Worm (Caenorhabditis elegans) whole organism, early embryonic: ENCODE results near the gene xpo-1.

Experiments
- ama-1 ChIP-seq: fragments of 150-350 bp; optimal IDR thresholded peaks from 2 replicates; lab custom pipeline; 2014
- ceh-13 ChIP-seq: fragments of 200-800 bp; sonication (Bioruptor generic); optimal IDR thresholded peaks from 2 replicates; lab custom pipeline; 2018; ENCODE audit warnings: mild to moderate bottlenecking, missing genetic modification characterization, missing compliant biosample characterization
- hmbx-1 ChIP-seq: sonication (generic microtip); optimal IDR thresholded peaks from 2 replicates; lab custom pipeline; 2016; ENCODE audit warnings: mild to moderate bottlenecking, missing genetic modification characterization, missing compliant biosample characterization
- pes-1 ChIP-seq: fragments of 200-800 bp; sonication (Bioruptor generic); IDR thresholded peaks from 2 replicates; pipeline ENCODE4 v1.3.6; 2022; ENCODE audit warnings: missing genetic modification reagents, missing genetic modification characterization, missing compliant biosample characterization

DNA sequence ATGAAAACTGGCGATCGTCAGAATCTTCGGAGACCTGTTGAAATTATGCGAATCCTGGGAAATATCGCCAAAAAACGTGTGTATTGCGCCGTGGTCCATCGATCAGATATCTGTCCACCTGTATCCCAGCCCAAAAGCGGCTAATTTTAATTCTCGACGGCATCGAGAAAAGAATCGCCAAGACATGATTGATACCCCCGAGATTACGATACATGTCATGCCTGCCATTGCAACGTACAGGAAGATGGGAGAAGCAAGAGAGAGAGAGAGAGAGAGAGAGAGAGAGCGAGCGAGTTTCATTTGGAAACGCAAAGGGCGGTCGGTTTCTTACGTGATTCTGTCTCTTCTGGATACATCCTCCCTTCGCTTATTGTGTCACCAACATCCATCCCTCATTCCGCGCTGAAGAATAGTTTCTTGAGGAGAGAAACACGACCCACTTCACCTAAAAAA, 30.7 kb upstream of the xpo-1 start, which contains the start of gene grl-10:
- TF ChIP-seq ama-1 (lab: Kevin White, UChicago) = no peak
- no peak for TF ChIP-seq hmbx-1 (tag; lab: Kevin White, UChicago)
- TF ChIP-seq pes-1 (GFP tag; lab: Robert Waterston, UW) = no peak
- no peak for TF ChIP-seq ceh-13 (GFP tag; lab: Kevin White, UChicago)
